Worm (Caenorhabditis elegans): ENCODE results near the gene col-164.

The col-164 gene

ce11 chrX:2144236-2144635, 51.0 kb downstream of the col-164 start:
- no peak for TF ChIP-seq F22D6.2 (tag; optimal IDR thresholded peaks at IDR 0.05)
- TF ChIP-seq xnd-1 (tag; optimal IDR thresholded peaks at IDR 0.05) = no peak
- TF ChIP-seq Y53G8AR.9 (GFP tag; conservative IDR thresholded peaks at IDR 0.05) = no peak
- no peak for TF ChIP-seq cebp-1 (GFP tag; IDR thresholded peaks at IDR 0.05)
- no peak for TF ChIP-seq cebp-1 (tag; optimal IDR thresholded peaks at IDR 0.05)
- no peak for TF ChIP-seq zfh-2 (GFP tag; conservative IDR thresholded peaks at IDR 0.05)
- TF ChIP-seq bed-2 (GFP tag; IDR thresholded peaks at IDR 0.05) = no peak
- TF ChIP-seq Y53F4B.3 (GFP tag; IDR thresholded peaks at IDR 0.05) = no peak
- no peak for TF ChIP-seq chd-7 (tag; optimal IDR thresholded peaks at IDR 0.05)
- no peak for TF ChIP-seq ceh-79 (tag; optimal IDR thresholded peaks at IDR 0.05)
- TF ChIP-seq F55B11.4 (tag; optimal IDR thresholded peaks at IDR 0.05; ENCODE audit: borderline replicate concordance, insufficient read depth) = no peak
- TF ChIP-seq ztf-22 (GFP tag; optimal IDR thresholded peaks at IDR 0.05) = no peak
- TF ChIP-seq hmg-1.2 (GFP tag; IDR thresholded peaks at IDR 0.05) = no peak
- no peak for TF ChIP-seq egl-18 (GFP tag; IDR thresholded peaks at IDR 0.05)
- TF ChIP-seq mel-28 (tag; optimal IDR thresholded peaks at IDR 0.05; ENCODE audit: borderline replicate concordance) = no peak
- TF ChIP-seq tlf-1 (GFP tag; optimal IDR thresholded peaks at IDR 0.05) = no peak
- TF ChIP-seq attf-6 (GFP tag; IDR thresholded peaks at IDR 0.05) = no peak
- no peak for TF ChIP-seq egl-44 (GFP tag; IDR thresholded peaks at IDR 0.05)

All from whole organism, young adult.